Fruit fly (Drosophila melanogaster): ENCODE measurements around the gene Pif1A.

dm6 chr3R:8841533-8841932 lies 40.6 kb upstream of the Pif1A start:
- TF ChIP-seq bab1 (GFP tag; optimal IDR thresholded peaks at IDR 0.05) (no peak), CG33017 (tag; optimal IDR thresholded peaks at IDR 0.05) (no peak), cnc (optimal IDR thresholded peaks at IDR 0.05) (no peak), cic (GFP tag; optimal IDR thresholded peaks at IDR 0.05) (no peak), Hr96 (GFP tag; optimal IDR thresholded peaks at IDR 0.05) (no peak), CG14711 (tag; optimal IDR thresholded peaks at IDR 0.05) (no peak), CG5204 (GFP tag; optimal IDR thresholded peaks at IDR 0.05) (no peak), Crg-1 (GFP tag; optimal IDR thresholded peaks at IDR 0.05) (no peak), tj (GFP tag; optimal IDR thresholded peaks at IDR 0.05) (no peak), CG7101 (tag; optimal IDR thresholded peaks at IDR 0.05) (no peak), ovo (GFP tag; optimal IDR thresholded peaks at IDR 0.05) (no peak), toe (GFP tag; optimal IDR thresholded peaks at IDR 0.05) (no peak), Mnt (GFP tag; optimal IDR thresholded peaks at IDR 0.05) (no peak)

Data from whole organism, adult.